Fruit fly (Drosophila melanogaster) Kc167 (cell line): Measurements from ENCODE around the gene CG9098.

Experiments used
- Myc ChIP-seq: fragments of >200 bp; optimal IDR thresholded peaks from 2 replicates; lab custom pipeline; 2017; ENCODE audit warnings: missing external identifiers
- h ChIP-seq: fragments of >200 bp; optimal IDR thresholded peaks from 3 replicates; lab custom pipeline; 2018; ENCODE audit warnings: missing external identifiers
- insv ChIP-seq: fragments of >200 bp; optimal IDR thresholded peaks from 3 replicates; lab custom pipeline; 2018; ENCODE audit warnings: missing external identifiers
- psq ChIP-seq: fragments of >200 bp; optimal IDR thresholded peaks from 2 replicates; lab custom pipeline; 2017; ENCODE audit warnings: missing external identifiers
- ttk ChIP-seq: sonication (Bioruptor generic); optimal IDR thresholded peaks from 2 replicates; lab custom pipeline; 2017; ENCODE audit warnings: missing external identifiers

dm6 chr2L:6006508-6007232 lies 5.5 kb downstream of the CG9098 start, which contains the start of gene Gal:
- TF ChIP-seq h (lab: Kevin White, UChicago) (no peak), ttk (lab: Kevin White, UChicago) (no peak), insv (no peak), psq (lab: Kevin White, UChicago) (no peak), Myc (lab: Kevin White, UChicago) (no peak)
